Worm (Caenorhabditis elegans) whole organism, L1 larva: ENCODE results near the gene rps-18.

Source experiments
- ama-1 ChIP-seq: fragments of 150-350 bp; optimal IDR thresholded peaks from 2 replicates; lab custom pipeline; 2014
- lsy-2 ChIP-seq, 2 experiments: fragments of 150-350 bp; optimal IDR thresholded peaks; 2 replicates each; lab custom pipeline; 2014; ENCODE audit warnings: missing biosample characterization in 2 of 2, missing genetic modification characterization in 2 of 2

- no peak for TF ChIP-seq ama-1 (lab: Kevin White, UChicago)
- TF ChIP-seq lsy-2 (tag; optimal IDR thresholded peaks at IDR 0.05; lab: Kevin White, UChicago) = no peak
Measured at ce11 chrIV:14828218-14828617, 2.7 kb downstream of the rps-18 start.
